Worm (Caenorhabditis elegans): ENCODE measurements around the gene Y44F5A.1.

DNA sequence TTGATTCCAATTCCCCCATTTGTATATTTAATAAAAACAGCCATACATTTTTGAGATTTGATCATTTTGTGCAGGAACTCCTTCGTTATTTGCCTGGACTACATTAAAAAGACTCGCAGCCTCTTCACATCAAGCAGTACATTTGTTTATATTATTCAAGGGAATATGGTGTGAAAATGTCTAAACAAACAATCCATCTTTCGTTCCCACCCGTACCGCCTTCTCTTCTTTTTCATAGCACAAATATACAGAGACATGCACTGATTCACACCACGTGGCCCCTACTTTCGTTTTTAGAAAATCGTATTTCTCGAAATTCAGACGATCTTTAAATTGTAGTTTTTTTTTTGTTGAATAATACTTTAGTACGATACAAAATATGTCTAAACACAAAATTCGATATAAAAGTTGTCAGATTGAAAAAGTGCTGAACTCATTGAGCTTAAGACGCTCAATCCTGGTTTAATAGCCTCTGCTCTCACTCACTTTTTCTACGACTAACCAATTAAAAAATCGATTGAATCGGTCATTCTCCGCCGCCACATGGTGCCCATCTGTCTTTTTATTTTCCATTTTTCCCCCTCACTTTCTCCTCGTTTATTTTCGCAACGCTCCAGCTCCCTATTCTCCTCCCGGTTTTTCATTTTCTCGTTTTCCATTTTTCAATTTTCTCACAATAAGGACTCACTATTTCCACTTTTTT, 52.0 kb downstream of the Y44F5A.1 start:
- TF ChIP-seq ama-1 (optimal IDR thresholded peaks at IDR 0.05) = peak; percentile 82
- no peak for TF ChIP-seq odd-2 (tag; optimal IDR thresholded peaks at IDR 0.05)
- no peak for TF ChIP-seq Y22D7AL.16 (tag; optimal IDR thresholded peaks at IDR 0.05)
- no peak for TF ChIP-seq pha-2 (tag; optimal IDR thresholded peaks at IDR 0.05)
- TF ChIP-seq F13H6.1 (tag; optimal IDR thresholded peaks at IDR 0.05) = no peak
- TF ChIP-seq K02D7.2 (tag; optimal IDR thresholded peaks at IDR 0.05) = no peak
- TF ChIP-seq unc-42 (tag; optimal IDR thresholded peaks at IDR 0.05) = no peak
- TF ChIP-seq sox-4 (tag; optimal IDR thresholded peaks at IDR 0.05) = no peak
- no peak for TF ChIP-seq rnt-1 (tag; optimal IDR thresholded peaks at IDR 0.05)
- no peak for TF ChIP-seq pag-3 (tag; optimal IDR thresholded peaks at IDR 0.05; ENCODE audit: borderline replicate concordance)
- TF ChIP-seq npax-4 (tag; optimal IDR thresholded peaks at IDR 0.05) = no peak
